Worm (Caenorhabditis elegans) whole organism, L3 larva: ENCODE measurements around the gene srv-31.

Experiments used
- R02D3.7 ChIP-seq: fragments of 150-350 bp; optimal IDR thresholded peaks from 2 replicates; lab custom pipeline; 2014; ENCODE audit warnings: missing biosample characterization, missing genetic modification characterization
- ZK546.5 ChIP-seq: sonication (generic microtip); optimal IDR thresholded peaks from 2 replicates; lab custom pipeline; 2017; ENCODE audit warnings: missing biosample characterization, missing genetic modification characterization
- aly-2 ChIP-seq: fragments of 150-350 bp; optimal IDR thresholded peaks from 2 replicates; lab custom pipeline; 2014; ENCODE audit warnings: missing biosample characterization, missing genetic modification characterization
- ama-1 ChIP-seq: fragments of 150-350 bp; optimal IDR thresholded peaks from 2 replicates; lab custom pipeline; 2018
- ceh-16 ChIP-seq: sonication (generic microtip); optimal IDR thresholded peaks from 2 replicates; lab custom pipeline; 2017; ENCODE audit warnings: missing biosample characterization, missing genetic modification characterization
- daf-12 ChIP-seq: fragments of 150-350 bp; optimal IDR thresholded peaks from 2 replicates; lab custom pipeline; 2014; ENCODE audit warnings: missing biosample characterization, missing genetic modification reagents, missing genetic modification characterization
- egl-27 ChIP-seq: sonication (generic microtip); optimal IDR thresholded peaks from 4 replicates; lab custom pipeline; 2017; ENCODE audit warnings: missing biosample characterization, missing genetic modification reagents, missing genetic modification characterization
- egl-5 ChIP-seq: fragments of 150-350 bp; optimal IDR thresholded peaks from 2 replicates; lab custom pipeline; 2017; ENCODE audit warnings: missing biosample characterization, missing genetic modification reagents, missing genetic modification characterization, inconsistent platforms
- elt-1 ChIP-seq: fragments of 150-350 bp; optimal IDR thresholded peaks from 2 replicates; lab custom pipeline; 2014; ENCODE audit warnings: missing biosample characterization, missing genetic modification characterization
- elt-3 ChIP-seq, 3 experiments: fragments of 150-350 bp in 1 of 3; sonication (generic microtip) in 2 of 3; optimal IDR thresholded peaks; 2 replicates in 2 of 3; 4 replicates in 1 of 3; lab custom pipeline; 2014 to 2017; ENCODE audit warnings: missing biosample characterization in 3 of 3, missing genetic modification characterization in 3 of 3
- eor-1 ChIP-seq, 2 experiments: fragments of 150-350 bp; optimal IDR thresholded peaks; 2 replicates each; lab custom pipeline; 2014 to 2018; ENCODE audit warnings: missing biosample characterization in 2 of 2, missing genetic modification characterization in 2 of 2
- fkh-2 ChIP-seq: fragments of 150-350 bp; optimal IDR thresholded peaks from 2 replicates; lab custom pipeline; 2014; ENCODE audit warnings: missing biosample characterization, missing genetic modification reagents, missing genetic modification characterization
- fos-1 ChIP-seq: fragments of 150-350 bp; optimal IDR thresholded peaks from 2 replicates; lab custom pipeline; 2014; ENCODE audit warnings: missing biosample characterization, missing genetic modification characterization
- hmg-11 ChIP-seq: sonication (generic microtip); optimal IDR thresholded peaks from 2 replicates; lab custom pipeline; 2016; ENCODE audit warnings: missing genetic modification characterization, missing compliant biosample characterization
- jun-1 ChIP-seq: fragments of 150-350 bp; optimal IDR thresholded peaks from 2 replicates; lab custom pipeline; 2014; ENCODE audit warnings: missing biosample characterization, missing genetic modification reagents, missing genetic modification characterization
- lin-15B ChIP-seq: fragments of 150-350 bp; optimal IDR thresholded peaks from 2 replicates; lab custom pipeline; 2014; ENCODE audit warnings: missing biosample characterization, missing genetic modification characterization
- lin-39 ChIP-seq: fragments of 150-350 bp; optimal IDR thresholded peaks from 2 replicates; lab custom pipeline; 2018; ENCODE audit warnings: missing biosample characterization, missing genetic modification reagents, missing genetic modification characterization
- lsy-12 ChIP-seq: sonication (generic microtip); optimal IDR thresholded peaks from 2 replicates; lab custom pipeline; 2016; ENCODE audit warnings: mild to moderate bottlenecking, missing genetic modification characterization, missing compliant biosample characterization
- mml-1 ChIP-seq: fragments of 150-350 bp; sonication (generic microtip); optimal IDR thresholded peaks from 3 replicates; lab custom pipeline; 2014; ENCODE audit warnings: missing biosample characterization, missing genetic modification characterization
- nhr-11 ChIP-seq: fragments of 150-350 bp; optimal IDR thresholded peaks from 2 replicates; lab custom pipeline; 2014; ENCODE audit warnings: missing biosample characterization, missing genetic modification characterization
- nhr-23 ChIP-seq: fragments of 150-350 bp; optimal IDR thresholded peaks from 2 replicates; lab custom pipeline; 2014; ENCODE audit warnings: missing biosample characterization, missing genetic modification reagents, missing genetic modification characterization
- nhr-237 ChIP-seq: fragments of 150-350 bp; optimal IDR thresholded peaks from 2 replicates; lab custom pipeline; 2014; ENCODE audit warnings: missing biosample characterization, missing genetic modification characterization
- nhr-25 ChIP-seq: sonication (generic microtip); optimal IDR thresholded peaks from 2 replicates; lab custom pipeline; 2017; ENCODE audit warnings: missing biosample characterization, missing genetic modification characterization
- nhr-28 ChIP-seq: fragments of 150-350 bp; optimal IDR thresholded peaks from 2 replicates; lab custom pipeline; 2014; ENCODE audit warnings: missing biosample characterization, missing genetic modification characterization
- nhr-43 ChIP-seq: sonication (generic microtip); optimal IDR thresholded peaks from 2 replicates; lab custom pipeline; 2016; ENCODE audit warnings: mild to moderate bottlenecking, missing genetic modification characterization, missing compliant biosample characterization; ENCODE audit not compliant: poor library complexity, severe bottlenecking
- nhr-67 ChIP-seq: fragments of 150-350 bp; optimal IDR thresholded peaks from 2 replicates; lab custom pipeline; 2014; ENCODE audit warnings: missing biosample characterization, missing genetic modification characterization
- nhr-76 ChIP-seq: fragments of 150-350 bp; sonication (generic microtip); optimal IDR thresholded peaks from 5 replicates; lab custom pipeline; 2014; ENCODE audit warnings: missing biosample characterization, missing genetic modification characterization
- nhr-77 ChIP-seq: fragments of 150-350 bp; optimal IDR thresholded peaks from 2 replicates; lab custom pipeline; 2014; ENCODE audit warnings: missing biosample characterization, missing genetic modification characterization
- pha-4 ChIP-seq: fragments of 150-350 bp; optimal IDR thresholded peaks from 2 replicates; lab custom pipeline; 2014; ENCODE audit warnings: missing biosample characterization, missing genetic modification reagents, missing genetic modification characterization
- pqm-1 ChIP-seq: fragments of 150-350 bp; optimal IDR thresholded peaks from 2 replicates; lab custom pipeline; 2017; ENCODE audit warnings: missing biosample characterization, missing genetic modification characterization, inconsistent platforms
- sea-2 ChIP-seq: fragments of 150-350 bp; sonication (generic microtip); optimal IDR thresholded peaks from 4 replicates; lab custom pipeline; 2014; ENCODE audit warnings: missing biosample characterization, missing genetic modification reagents, missing genetic modification characterization
- skn-1 ChIP-seq: fragments of 150-350 bp; optimal IDR thresholded peaks from 2 replicates; lab custom pipeline; 2014; ENCODE audit warnings: missing biosample characterization, missing genetic modification characterization
- snpc-4 ChIP-seq: fragments of 150-350 bp; optimal IDR thresholded peaks from 2 replicates; lab custom pipeline; 2014; ENCODE audit warnings: missing biosample characterization, missing genetic modification characterization
- tbx-2 ChIP-seq: sonication (generic microtip); optimal IDR thresholded peaks from 2 replicates; lab custom pipeline; 2016; ENCODE audit warnings: mild to moderate bottlenecking, missing genetic modification characterization, missing compliant biosample characterization
- unc-39 ChIP-seq: sonication (generic microtip); optimal IDR thresholded peaks from 4 replicates; lab custom pipeline; 2017; ENCODE audit warnings: missing biosample characterization, missing genetic modification characterization
- unc-62 ChIP-seq: fragments of 150-350 bp; sonication (generic microtip); optimal IDR thresholded peaks from 4 replicates; lab custom pipeline; 2014; ENCODE audit warnings: missing biosample characterization, missing genetic modification reagents, missing genetic modification characterization
- ztf-11 ChIP-seq: fragments of 150-350 bp; optimal IDR thresholded peaks from 2 replicates; lab custom pipeline; 2014; ENCODE audit warnings: missing biosample characterization, missing genetic modification characterization

srv-31 gene

ce11 chrIV:6299523-6299922 lies 27.7 kb upstream of the srv-31 start:
- no peak for TF ChIP-seq R02D3.7 (tag; lab: Kevin White, UChicago)
- TF ChIP-seq mml-1 (tag; lab: Kevin White, UChicago) = no peak
- no peak for TF ChIP-seq jun-1 (tag; lab: Kevin White, UChicago)
- TF ChIP-seq lin-15B (tag; lab: Kevin White, UChicago) = no peak
- TF ChIP-seq nhr-67 (tag; lab: Kevin White, UChicago) = no peak
- TF ChIP-seq aly-2 (tag; lab: Kevin White, UChicago) = no peak
- no peak for TF ChIP-seq egl-27
- no peak for TF ChIP-seq nhr-77 (tag; lab: Kevin White, UChicago)
- no peak for TF ChIP-seq tbx-2
- no peak for TF ChIP-seq fkh-2 (tag; lab: Kevin White, UChicago)
- TF ChIP-seq fos-1 (tag; lab: Kevin White, UChicago) = no peak
- no peak for TF ChIP-seq elt-3 (tag; optimal IDR thresholded peaks at IDR 0.05; lab: Kevin White, UChicago)
- TF ChIP-seq hmg-11 (tag; lab: Kevin White, UChicago) = no peak
- no peak for TF ChIP-seq nhr-25 (tag; lab: Kevin White, UChicago)
- TF ChIP-seq nhr-43 (tag; lab: Kevin White, UChicago) = no peak

DNA sequence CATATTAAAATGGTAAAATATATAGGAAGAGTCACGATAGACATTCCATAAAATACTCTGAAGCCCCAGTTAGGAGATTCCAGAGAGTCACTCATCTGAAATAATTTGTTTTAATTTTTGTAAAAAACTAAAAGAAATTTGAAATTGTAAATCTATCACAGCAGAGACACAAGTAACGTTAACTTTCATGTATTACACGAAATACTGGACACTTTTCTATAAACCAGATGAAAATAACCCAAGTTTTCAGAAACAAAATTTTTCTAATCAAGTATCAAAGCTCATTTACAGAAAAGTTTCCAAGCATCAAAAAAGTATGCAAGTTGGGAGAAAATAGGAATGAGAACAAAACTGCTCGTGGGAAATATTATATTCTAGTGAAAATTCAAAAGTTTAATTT lies 26.4 kb upstream of the srv-31 start, which contains the start of gene srv-27:
srv-27 (minus strand) TSS at position 101 of the 400 bp plus-strand sequence.
- TF ChIP-seq daf-12 (no peak), lin-15B (tag; lab: Kevin White, UChicago) (no peak), nhr-76 (no peak), ceh-16 (tag; lab: Kevin White, UChicago) (no peak), egl-5 (tag; lab: Kevin White, UChicago) (no peak), pha-4 (no peak), hmg-11 (tag; lab: Kevin White, UChicago) (no peak), unc-62 (GFP tag; lab: Kevin White, UChicago) (no peak), nhr-28 (no peak), snpc-4 (no peak), ama-1 (lab: Kevin White, UChicago) (no peak)

DNA sequence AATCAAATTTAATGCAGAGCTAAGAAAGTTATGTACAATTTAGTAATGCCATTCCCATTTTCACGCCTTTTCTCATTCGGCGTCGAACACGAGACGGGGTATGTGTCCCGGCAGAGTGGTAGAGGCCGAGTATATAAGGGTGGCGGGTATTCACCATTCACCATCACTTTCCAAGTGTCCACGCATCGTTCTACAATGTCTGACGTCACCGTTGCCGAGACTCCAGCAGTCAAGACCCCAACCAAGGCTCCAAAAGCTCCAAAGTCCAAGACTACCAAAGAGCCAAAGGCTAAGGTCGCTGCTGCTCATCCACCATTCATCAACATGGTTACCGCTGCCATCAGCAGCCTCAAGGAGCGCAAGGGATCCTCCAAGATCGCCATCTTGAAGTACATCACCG lies 22.3 kb upstream of the srv-31 start, which contains the start of gene hil-2:
hil-2 (plus strand) TSS at position 160 of the 400 bp plus-strand sequence.
- TF ChIP-seq nhr-43 (tag; lab: Kevin White, UChicago) (no peak), lin-39 (tag; lab: Kevin White, UChicago) (peak; percentile 23)

DNA sequence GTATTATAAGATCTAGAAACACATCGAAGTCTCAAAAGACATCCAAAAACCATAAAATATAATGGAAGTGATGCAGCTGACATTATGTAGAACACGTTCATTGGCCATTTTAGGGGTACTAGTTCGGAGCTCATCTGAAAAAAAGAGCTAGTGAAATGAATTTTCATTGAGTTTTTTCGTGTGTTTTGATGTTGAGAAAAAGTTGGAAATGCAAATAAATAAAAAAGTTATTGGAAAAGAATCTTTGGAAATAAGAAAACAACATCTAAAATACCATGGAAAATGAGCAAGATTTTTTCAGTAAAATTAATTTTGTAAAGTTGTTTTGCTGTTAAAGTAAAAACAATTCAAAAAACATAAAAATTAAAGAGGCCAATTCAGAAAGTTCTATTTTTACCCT lies 18.9 kb upstream of the srv-31 start, which contains the start of gene srv-24:
srv-24 (minus strand) TSS at position 101 of the 400 bp plus-strand sequence.
- no peak for TF ChIP-seq eor-1 (tag; optimal IDR thresholded peaks at IDR 0.05; lab: Kevin White, UChicago)
- no peak for TF ChIP-seq skn-1
- no peak for TF ChIP-seq sea-2
- no peak for TF ChIP-seq lin-15B (tag; lab: Kevin White, UChicago)
- no peak for TF ChIP-seq fkh-2 (tag; lab: Kevin White, UChicago)

ce11 chrIV:6284277-6284676 lies 12.5 kb upstream of the srv-31 start, which contains the start of gene ops-1:
ops-1 (minus strand) TSS chrIV:6284377.
- no peak for TF ChIP-seq pha-4
- TF ChIP-seq nhr-237 (tag; lab: Kevin White, UChicago) = no peak
- no peak for TF ChIP-seq skn-1
- TF ChIP-seq elt-3 (tag; optimal IDR thresholded peaks at IDR 0.05; lab: Kevin White, UChicago) = no peak
- TF ChIP-seq pqm-1 = no peak
- no peak for TF ChIP-seq unc-39 (tag; lab: Kevin White, UChicago)
- no peak for TF ChIP-seq mml-1 (tag; lab: Kevin White, UChicago)
- TF ChIP-seq nhr-23 (tag; lab: Kevin White, UChicago) = no peak
- no peak for TF ChIP-seq aly-2 (tag; lab: Kevin White, UChicago)
- TF ChIP-seq egl-27 = no peak
- TF ChIP-seq snpc-4 = no peak
- TF ChIP-seq nhr-28 = no peak

ce11 chrIV:6282143-6282542 lies 10.3 kb upstream of the srv-31 start, which contains the start of gene srv-32:
srv-32 (minus strand) TSS chrIV:6282243.
- TF ChIP-seq ztf-11 = no peak
- no peak for TF ChIP-seq fos-1 (tag; lab: Kevin White, UChicago)
- no peak for TF ChIP-seq nhr-28
- no peak for TF ChIP-seq egl-27
- TF ChIP-seq tbx-2 = no peak
- TF ChIP-seq daf-12 = no peak
- no peak for TF ChIP-seq ZK546.5
- no peak for TF ChIP-seq lsy-12 (tag; lab: Kevin White, UChicago)
- TF ChIP-seq nhr-11 (tag; lab: Kevin White, UChicago) = no peak
- TF ChIP-seq elt-1 (tag; lab: Kevin White, UChicago) = no peak
- TF ChIP-seq egl-5 (tag; lab: Kevin White, UChicago) = no peak
- no peak for TF ChIP-seq mml-1 (tag; lab: Kevin White, UChicago)
- no peak for TF ChIP-seq aly-2 (tag; lab: Kevin White, UChicago)
- TF ChIP-seq nhr-43 (tag; lab: Kevin White, UChicago) = no peak
- TF ChIP-seq nhr-76 = no peak
- TF ChIP-seq, all 47 proteins: peak for 0
